Worm (Caenorhabditis elegans): Measurements from ENCODE around the gene Y44A6D.5.

DNA sequence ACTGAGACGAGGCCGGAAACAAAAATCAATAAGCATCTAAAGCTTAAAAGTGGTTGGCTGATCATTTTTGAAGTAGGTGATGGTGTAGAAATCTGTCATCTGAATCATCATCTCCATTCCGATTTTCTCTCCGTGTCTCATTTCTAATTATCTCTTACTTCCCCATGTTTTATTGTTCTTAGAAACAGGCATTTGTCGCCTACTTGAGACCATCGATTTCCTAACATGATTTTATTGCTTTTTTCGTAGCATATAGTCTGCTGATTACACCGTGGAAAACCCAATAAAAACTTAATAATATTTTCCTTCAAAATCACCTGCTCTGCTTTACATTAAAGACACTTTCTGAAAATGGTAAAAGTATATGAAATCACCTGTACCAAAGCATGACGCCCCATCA is 27.5 kb downstream of the Y44A6D.5 start, which contains the start of gene F38A6.4:
- TF ChIP-seq ref-1 (GFP tag; conservative IDR thresholded peaks at IDR 0.05) (no peak), ztf-29 (GFP tag; IDR thresholded peaks at IDR 0.05) (no peak), T22C8.4 (GFP tag; IDR thresholded peaks at IDR 0.05) (no peak), ztf-23 (GFP tag; IDR thresholded peaks at IDR 0.05) (no peak), cog-1 (tag; optimal IDR thresholded peaks at IDR 0.05) (no peak), flt-1 (GFP tag; IDR thresholded peaks at IDR 0.05) (no peak), klf-2 (GFP tag; conservative IDR thresholded peaks at IDR 0.05) (no peak), tab-1 (GFP tag; IDR thresholded peaks at IDR 0.05) (no peak), med-1 (GFP tag; optimal IDR thresholded peaks at IDR 0.05; ENCODE audit: insufficient read depth) (no peak)

Measured in whole organism, midembryonic.